Worm (Caenorhabditis elegans) whole organism, L1 larva: ENCODE measurements around the gene daf-10.

ENCODE experiments used
- C16A3.4 ChIP-seq: fragments of 150-350 bp; optimal IDR thresholded peaks from 2 replicates; lab custom pipeline; 2014; ENCODE audit warnings: missing biosample characterization, missing genetic modification characterization
- Y116A8C.19 ChIP-seq: sonication (generic microtip); optimal IDR thresholded peaks from 2 replicates; lab custom pipeline; 2016; ENCODE audit warnings: missing compliant biosample characterization, missing genetic modification characterization, borderline replicate concordance
- aha-1 ChIP-seq: fragments of 150-350 bp; optimal IDR thresholded peaks from 2 replicates; lab custom pipeline; 2014; ENCODE audit warnings: missing biosample characterization, missing genetic modification characterization
- aly-2 ChIP-seq: fragments of 150-350 bp; optimal IDR thresholded peaks from 2 replicates; lab custom pipeline; 2014; ENCODE audit warnings: missing biosample characterization, missing genetic modification characterization
- ama-1 ChIP-seq: fragments of 150-350 bp; optimal IDR thresholded peaks from 2 replicates; lab custom pipeline; 2014
- blmp-1 ChIP-seq: fragments of 150-350 bp; optimal IDR thresholded peaks from 2 replicates; lab custom pipeline; 2014; ENCODE audit warnings: missing biosample characterization, missing genetic modification characterization
- ceh-82 ChIP-seq, 3 experiments: fragments of 150-350 bp in 1 of 3; sonication (generic microtip) in 2 of 3; optimal IDR thresholded peaks; 2 replicates each; lab custom pipeline; 2014 to 2017; ENCODE audit warnings: missing biosample characterization in 3 of 3, missing genetic modification characterization in 3 of 3
- efl-1 ChIP-seq, 4 experiments: fragments of 150-350 bp; optimal IDR thresholded peaks in 3 of 4; peaks in 1 of 4; 1 replicate in 1 of 4; 2 replicates in 3 of 4; lab custom pipeline; 2014; ENCODE audit warnings: missing biosample characterization in 2 of 4, missing genetic modification characterization in 2 of 4, missing genetic modification reagents in 2 of 4
- elt-2 ChIP-seq: sonication (generic microtip); optimal IDR thresholded peaks from 2 replicates; lab custom pipeline; 2016; ENCODE audit warnings: missing genetic modification characterization, mild to moderate bottlenecking, inconsistent platforms, missing compliant biosample characterization, missing genetic modification reagents
- elt-3 ChIP-seq, 6 experiments: fragments of 150-350 bp in 1 of 6; sonication (generic microtip); optimal IDR thresholded peaks; 2 replicates each; lab custom pipeline; 2017 to 2018; ENCODE audit warnings: missing biosample characterization in 6 of 6, missing genetic modification characterization in 6 of 6, inconsistent platforms in 1 of 6
- fkh-10 ChIP-seq: sonication (generic microtip); optimal IDR thresholded peaks from 2 replicates; lab custom pipeline; 2017; ENCODE audit warnings: missing biosample characterization, missing genetic modification reagents, missing genetic modification characterization
- hlh-4 ChIP-seq: sonication (generic microtip); optimal IDR thresholded peaks from 2 replicates; lab custom pipeline; 2016; ENCODE audit warnings: mild to moderate bottlenecking, missing genetic modification characterization, missing compliant biosample characterization
- hpl-2 ChIP-seq: fragments of 150-350 bp; optimal IDR thresholded peaks from 2 replicates; lab custom pipeline; 2014; ENCODE audit warnings: missing biosample characterization, missing genetic modification reagents, missing genetic modification characterization
- irx-1 ChIP-seq: sonication (generic microtip); optimal IDR thresholded peaks from 2 replicates; lab custom pipeline; 2016; ENCODE audit warnings: missing genetic modification characterization, missing compliant biosample characterization
- lin-14 ChIP-seq: fragments of 200-800 bp; sonication (Bioruptor generic); optimal IDR thresholded peaks from 2 replicates; lab custom pipeline; 2018; ENCODE audit warnings: mild to moderate bottlenecking, missing genetic modification characterization, moderate library complexity, missing compliant biosample characterization
- lin-35 ChIP-seq, 2 experiments: fragments of 150-350 bp; optimal IDR thresholded peaks; 2 replicates each; lab custom pipeline; 2014; ENCODE audit warnings: missing biosample characterization in 2 of 2, missing genetic modification characterization in 2 of 2, missing genetic modification reagents in 2 of 2
- lin-39 ChIP-seq: fragments of 150-350 bp; optimal IDR thresholded peaks from 2 replicates; lab custom pipeline; 2014; ENCODE audit warnings: missing biosample characterization, missing genetic modification reagents, missing genetic modification characterization
- lir-3 ChIP-seq: sonication (generic microtip); optimal IDR thresholded peaks from 2 replicates; lab custom pipeline; 2016; ENCODE audit warnings: mild to moderate bottlenecking, missing genetic modification characterization, moderate library complexity, missing compliant biosample characterization; ENCODE audit not compliant: poor library complexity
- lsy-2 ChIP-seq, 2 experiments: fragments of 150-350 bp; optimal IDR thresholded peaks; 2 replicates each; lab custom pipeline; 2014; ENCODE audit warnings: missing biosample characterization in 2 of 2, missing genetic modification characterization in 2 of 2
- mep-1 ChIP-seq: fragments of 150-350 bp; optimal IDR thresholded peaks from 2 replicates; lab custom pipeline; 2014; ENCODE audit warnings: missing biosample characterization, missing genetic modification characterization
- nhr-11 ChIP-seq: fragments of 150-350 bp; optimal IDR thresholded peaks from 2 replicates; lab custom pipeline; 2014; ENCODE audit warnings: missing biosample characterization, missing genetic modification characterization
- nhr-12 ChIP-seq: sonication (generic microtip); optimal IDR thresholded peaks from 2 replicates; lab custom pipeline; 2017; ENCODE audit warnings: missing biosample characterization, missing genetic modification characterization
- nhr-20 ChIP-seq: sonication (generic microtip); optimal IDR thresholded peaks from 2 replicates; lab custom pipeline; 2016; ENCODE audit warnings: mild to moderate bottlenecking, missing genetic modification characterization, missing compliant biosample characterization
- nhr-47 ChIP-seq: sonication (generic microtip); optimal IDR thresholded peaks from 2 replicates; lab custom pipeline; 2016; ENCODE audit warnings: mild to moderate bottlenecking, missing genetic modification characterization, moderate library complexity, missing compliant biosample characterization
- nhr-71 ChIP-seq: sonication (generic microtip); optimal IDR thresholded peaks from 2 replicates; lab custom pipeline; 2016; ENCODE audit warnings: mild to moderate bottlenecking, missing genetic modification characterization, moderate library complexity, missing compliant biosample characterization
- nhr-77 ChIP-seq: fragments of 150-350 bp; optimal IDR thresholded peaks from 2 replicates; lab custom pipeline; 2014; ENCODE audit warnings: missing biosample characterization, missing genetic modification characterization
- nhr-84 ChIP-seq: sonication (generic microtip); optimal IDR thresholded peaks from 2 replicates; lab custom pipeline; 2017; ENCODE audit warnings: missing biosample characterization, missing genetic modification characterization
- nhr-85 ChIP-seq: sonication (generic microtip); peaks from one replicate; lab custom pipeline; 2016; ENCODE audit warnings: missing genetic modification characterization, inconsistent platforms, missing compliant biosample characterization
- nhr-90 ChIP-seq: sonication (generic microtip); optimal IDR thresholded peaks from 2 replicates; lab custom pipeline; 2016; ENCODE audit warnings: mild to moderate bottlenecking, missing genetic modification characterization, missing compliant biosample characterization; ENCODE audit not compliant: poor library complexity
- pax-3 ChIP-seq: fragments of 200-800 bp; sonication (Bioruptor generic); optimal IDR thresholded peaks from 2 replicates; lab custom pipeline; 2018; ENCODE audit warnings: mild to moderate bottlenecking, missing genetic modification characterization, moderate library complexity, missing compliant biosample characterization
- rnt-1 ChIP-seq: sonication (generic microtip); optimal IDR thresholded peaks from 2 replicates; lab custom pipeline; 2016; ENCODE audit warnings: mild to moderate bottlenecking, missing genetic modification characterization, moderate library complexity, missing compliant biosample characterization
- skn-1 ChIP-seq: fragments of 150-350 bp; optimal IDR thresholded peaks from 2 replicates; lab custom pipeline; 2014; ENCODE audit warnings: missing biosample characterization, missing genetic modification characterization
- snu-23 ChIP-seq: sonication (generic microtip); optimal IDR thresholded peaks from 2 replicates; lab custom pipeline; 2016; ENCODE audit warnings: missing genetic modification characterization, missing compliant biosample characterization
- sup-37 ChIP-seq: fragments of 200-800 bp; sonication (Bioruptor generic); optimal IDR thresholded peaks from 2 replicates; lab custom pipeline; 2018; ENCODE audit warnings: mild to moderate bottlenecking, missing genetic modification characterization, missing compliant biosample characterization
- swsn-7 ChIP-seq: sonication (generic microtip); optimal IDR thresholded peaks from 2 replicates; lab custom pipeline; 2016; ENCODE audit warnings: missing genetic modification characterization, missing compliant biosample characterization
- tbx-2 ChIP-seq: sonication (generic microtip); optimal IDR thresholded peaks from 2 replicates; lab custom pipeline; 2016; ENCODE audit warnings: missing genetic modification characterization, missing compliant biosample characterization
- unc-86 ChIP-seq: sonication (generic microtip); optimal IDR thresholded peaks from 2 replicates; lab custom pipeline; 2016; ENCODE audit warnings: missing genetic modification characterization, missing compliant biosample characterization
- unc-98 ChIP-seq: fragments of 200-800 bp; sonication (Bioruptor generic); IDR thresholded peaks from 2 replicates; pipeline ENCODE4 v1.3.6; 2022; ENCODE audit warnings: missing genetic modification characterization, missing compliant biosample characterization

The daf-10 gene

DNA sequence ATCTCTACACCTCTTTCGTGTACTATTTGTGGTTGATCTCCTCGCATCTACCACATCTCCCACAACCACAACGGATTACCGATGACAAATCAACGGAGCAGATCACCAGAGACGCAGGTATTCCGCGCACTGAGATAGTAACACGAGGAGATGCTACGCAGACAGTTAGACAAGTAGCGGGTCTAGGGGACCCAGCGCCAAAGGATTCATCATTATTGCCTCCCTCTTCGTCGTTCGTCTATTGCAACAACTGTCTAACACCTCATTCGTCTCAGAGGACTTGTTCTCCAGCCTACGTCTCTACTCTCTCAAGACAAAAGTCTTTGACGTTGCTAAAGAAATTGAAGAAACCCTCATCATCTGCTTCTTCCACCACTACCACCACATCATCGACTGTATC lies 24.5 kb downstream of the daf-10 start (continued):
- TF ChIP-seq lsy-2 (tag; optimal IDR thresholded peaks at IDR 0.05; lab: Kevin White, UChicago) (peak; percentile 27 to 64), nhr-84 (tag; lab: Kevin White, UChicago) (no peak), snu-23 (GFP tag; lab: Kevin White, UChicago) (peak; percentile 66), lin-35 (GFP tag; optimal IDR thresholded peaks at IDR 0.05; lab: Kevin White, UChicago) (peak; percentile 33 to 48), nhr-90 (tag; lab: Kevin White, UChicago) (peak; percentile 41), tbx-2 (peak; percentile 57), nhr-12 (tag; lab: Kevin White, UChicago) (no peak), aha-1 (tag; lab: Kevin White, UChicago) (no peak), elt-3 (tag; optimal IDR thresholded peaks at IDR 0.05; lab: Kevin White, UChicago) (peak in 3 of 6 experiments; percentile 14 to 21 (median 19)), nhr-71 (tag; lab: Kevin White, UChicago) (peak; percentile 77), hpl-2 (GFP tag; lab: Kevin White, UChicago) (no peak), ceh-82 (tag; optimal IDR thresholded peaks at IDR 0.05; lab: Kevin White, UChicago) (peak in 2 of 3 experiments; percentile 8 to 25), skn-1 (tag; lab: Kevin White, UChicago) (peak; percentile 43), lir-3 (tag; lab: Kevin White, UChicago) (no peak), sup-37 (GFP tag; lab: Kevin White, UChicago) (no peak), nhr-20 (tag; lab: Kevin White, UChicago) (peak; percentile 64), nhr-85 (peak; percentile 88), unc-86 (no peak), rnt-1 (tag; lab: Kevin White, UChicago) (peak; percentile 57), C16A3.4 (tag; lab: Kevin White, UChicago) (peak; percentile 51), lin-14 (GFP tag; lab: Kevin White, UChicago) (peak; percentile 94)

- no peak for TF ChIP-seq mep-1
- no peak for TF ChIP-seq nhr-11 (tag; lab: Kevin White, UChicago)
- TF ChIP-seq aha-1 (tag; lab: Kevin White, UChicago), result no peak
- no peak for TF ChIP-seq hpl-2 (GFP tag; lab: Kevin White, UChicago)
- no peak for TF ChIP-seq unc-98
- no peak for TF ChIP-seq lin-39
- TF ChIP-seq swsn-7 (tag; lab: Kevin White, UChicago), result no peak
- TF ChIP-seq blmp-1, result no peak
- TF ChIP-seq tbx-2, result no peak
- no peak for TF ChIP-seq lsy-2 (tag; optimal IDR thresholded peaks at IDR 0.05; lab: Kevin White, UChicago)
- TF ChIP-seq aly-2 (tag; lab: Kevin White, UChicago), result no peak
- no peak for TF ChIP-seq nhr-77
- TF ChIP-seq irx-1, result no peak
- TF ChIP-seq hlh-4, result no peak
- TF ChIP-seq fkh-10 (GFP tag; lab: Kevin White, UChicago), result no peak
- TF ChIP-seq ama-1 (lab: Kevin White, UChicago), result no peak
- no peak for TF ChIP-seq Y116A8C.19 (tag; lab: Kevin White, UChicago)
- TF ChIP-seq nhr-47 (tag; lab: Kevin White, UChicago), result no peak
These were observed 25.8 kb downstream of the daf-10 start for ce11 chrIV:9120220-9120619.

DNA sequence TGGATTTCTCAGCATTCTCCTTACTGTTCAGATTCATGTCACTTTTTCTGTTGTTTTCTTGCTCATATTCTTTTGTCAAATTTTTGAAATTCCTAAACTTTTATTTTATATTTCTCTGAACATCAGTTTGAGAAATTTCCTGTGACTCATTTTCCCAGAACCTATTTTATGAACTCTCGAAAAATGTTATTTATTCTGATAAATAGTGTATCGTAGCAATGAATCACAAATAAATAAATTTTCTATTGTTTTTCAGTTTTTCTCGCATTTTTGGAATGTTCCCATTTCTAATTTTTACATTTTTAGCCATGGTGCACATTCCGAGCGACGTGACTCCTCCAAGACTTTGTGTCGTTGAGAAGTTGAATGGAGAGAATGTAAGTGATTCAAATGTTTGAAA lies 27.2 kb downstream of the daf-10 start, which contains the start of gene nrfl-1:
Gene nrfl-1 (plus strand): TSS at position 301 of the 400 bp plus-strand sequence.
- no peak for TF ChIP-seq ama-1 (lab: Kevin White, UChicago)

- no peak for TF ChIP-seq pax-3 (tag; lab: Kevin White, UChicago)
- TF ChIP-seq elt-2 (tag; lab: Kevin White, UChicago), result peak; percentile 41
- no peak for TF ChIP-seq efl-1 (optimal IDR thresholded peaks at IDR 0.05; lab: Kevin White, UChicago)
- peak in 1 of 2 experiments; percentile 42 for TF ChIP-seq efl-1 (GFP tag; optimal IDR thresholded peaks at IDR 0.05 in 1 of 2; lab: Kevin White, UChicago)
- TF ChIP-seq mep-1, result no peak
- no peak for TF ChIP-seq nhr-71 (tag; lab: Kevin White, UChicago)
These were observed 27.7 kb downstream of the daf-10 start for ce11 chrIV:9118348-9118747.
